Fruit fly (Drosophila melanogaster) whole organism, prepupa: Measurements from ENCODE around the gene Ccz1.

Source experiments
- Blimp-1 ChIP-seq: fragments of 200-800 bp; sonication (Bioruptor generic); optimal IDR thresholded peaks from 3 replicates; lab custom pipeline; 2017; ENCODE audit warnings: missing biosample characterization, missing genetic modification characterization, mild to moderate bottlenecking, moderate library complexity, missing genetic modification reagents
- CG10631 ChIP-seq: fragments of 200-800 bp; sonication (Bioruptor generic); optimal IDR thresholded peaks from 2 replicates; lab custom pipeline; 2016; ENCODE audit warnings: missing biosample characterization, missing genetic modification characterization
- CG11294 ChIP-seq: fragments of 200-800 bp; sonication (Bioruptor generic); IDR thresholded peaks from 2 replicates; pipeline ENCODE4 v1.3.6; 2022; ENCODE audit warnings: missing biosample characterization, missing genetic modification characterization
- CG11762 ChIP-seq: fragments of 200-800 bp; sonication (Bioruptor generic); optimal IDR thresholded peaks from 3 replicates; lab custom pipeline; 2016; ENCODE audit warnings: missing biosample characterization, missing genetic modification characterization; ENCODE audit not compliant: insufficient read depth
- CG16779 ChIP-seq: fragments of 200-800 bp; sonication (Bioruptor generic); optimal IDR thresholded peaks from 3 replicates; lab custom pipeline; 2017; ENCODE audit warnings: missing biosample characterization, mild to moderate bottlenecking, missing genetic modification characterization
- Smox ChIP-seq: fragments of 200-800 bp; sonication (Bioruptor generic); optimal IDR thresholded peaks from 3 replicates; lab custom pipeline; 2016; ENCODE audit warnings: missing biosample characterization, missing genetic modification characterization
- acj6 ChIP-seq: fragments of 200-800 bp; sonication (Bioruptor generic); optimal IDR thresholded peaks from 3 replicates; lab custom pipeline; 2016; ENCODE audit warnings: missing biosample characterization, missing genetic modification characterization
- fd85E ChIP-seq: fragments of 200-800 bp; sonication (Bioruptor generic); optimal IDR thresholded peaks from 3 replicates; lab custom pipeline; 2016; ENCODE audit warnings: missing biosample characterization, missing genetic modification characterization
- net ChIP-seq: fragments of 200-800 bp; sonication (Bioruptor generic); optimal IDR thresholded peaks from 3 replicates; lab custom pipeline; 2016; ENCODE audit warnings: missing biosample characterization, missing genetic modification characterization
- salr ChIP-seq, 2 experiments: fragments of 200-800 bp; sonication (Bioruptor generic); optimal IDR thresholded peaks; 3 replicates each; lab custom pipeline; 2016 to 2018; ENCODE audit warnings: missing biosample characterization in 2 of 2, missing genetic modification characterization in 2 of 2, mild to moderate bottlenecking in 1 of 2
- ss ChIP-seq, 2 experiments: fragments of 200-800 bp; sonication (Bioruptor generic); optimal IDR thresholded peaks; 2 replicates in 1 of 2; 3 replicates in 1 of 2; lab custom pipeline; 2017 to 2018; ENCODE audit warnings: mild to moderate bottlenecking in 2 of 2, missing biosample characterization in 2 of 2, missing genetic modification characterization in 2 of 2, moderate library complexity in 1 of 2

dm6 chr3L:3928205-3928942 lies 29.4 kb upstream of the Ccz1 start:
- TF ChIP-seq CG11762 (GFP tag; lab: Kevin White, UChicago): peak; percentile 62
- TF ChIP-seq CG11294 (GFP tag; lab: Robert Waterston, UW): peak; percentile 37; the same call in 1 of the 2 replicates
- peak; percentile 63 for TF ChIP-seq Blimp-1 (GFP tag; lab: Kevin White, UChicago)
- TF ChIP-seq Smox: peak; percentile 90
- peak; percentile 80 for TF ChIP-seq net (GFP tag; lab: Kevin White, UChicago)
- peak; percentile 68 for TF ChIP-seq CG10631 (GFP tag; lab: Kevin White, UChicago)
- TF ChIP-seq fd85E: peak; percentile 18
- peak; percentile 87 for TF ChIP-seq acj6 (GFP tag; lab: Kevin White, UChicago)
- TF ChIP-seq salr (GFP tag; optimal IDR thresholded peaks at IDR 0.05; lab: Kevin White, UChicago): peak; percentile 51 to 62
- peak; percentile 16 for TF ChIP-seq CG16779 (tag; lab: Kevin White, UChicago)
- TF ChIP-seq ss (GFP tag; optimal IDR thresholded peaks at IDR 0.05; lab: Kevin White, UChicago): peak in 1 of 2 experiments; percentile 35
